Worm (Caenorhabditis elegans): ENCODE results near the gene ech-8.
A peak's percentile ranks its signal among the peaks of the same experiment; 100 is the strongest.

ce11 chrIV:10251764-10252163 lies 12.8 kb upstream of the ech-8 start:
- TF ChIP-seq tab-1 (GFP tag; IDR thresholded peaks at IDR 0.05) (no peak), ztf-29 (GFP tag; IDR thresholded peaks at IDR 0.05) (no peak), T22C8.4 (GFP tag; IDR thresholded peaks at IDR 0.05) (peak; percentile 19; the same call in 1 of the 2 replicates), flt-1 (GFP tag; IDR thresholded peaks at IDR 0.05) (no peak), ref-1 (GFP tag; conservative IDR thresholded peaks at IDR 0.05) (no peak), ztf-23 (GFP tag; IDR thresholded peaks at IDR 0.05) (no peak), cog-1 (tag; optimal IDR thresholded peaks at IDR 0.05) (no peak), med-1 (GFP tag; optimal IDR thresholded peaks at IDR 0.05; ENCODE audit: insufficient read depth) (no peak), klf-2 (GFP tag; conservative IDR thresholded peaks at IDR 0.05) (no peak)
